Fruit fly (Drosophila melanogaster) whole organism, embryonic: ENCODE results near the gene CG17329.
A peak's percentile ranks its signal among the peaks of the same experiment; 100 is the strongest.

Experiments
- Atf-2 ChIP-seq: fragments of 200-800 bp; sonication (Bioruptor generic); optimal IDR thresholded peaks from 2 replicates; lab custom pipeline; 2016; ENCODE audit warnings: missing biosample characterization, missing genetic modification characterization
- Atf3 ChIP-seq: fragments of 200-800 bp; sonication (Bioruptor generic); optimal IDR thresholded peaks from 3 replicates; lab custom pipeline; 2016; ENCODE audit warnings: missing biosample characterization, missing genetic modification characterization
- Awh ChIP-seq: fragments of 200-800 bp; sonication (Bioruptor generic); IDR thresholded peaks from 2 replicates; pipeline ENCODE4, ENCODE4 v1.3.6; 2022; ENCODE audit warnings: missing biosample characterization, missing genetic modification characterization
- BEAF-32 ChIP-seq: fragments of 200-800 bp; sonication (Bioruptor generic); optimal IDR thresholded peaks from 3 replicates; lab custom pipeline; 2017; ENCODE audit warnings: missing biosample characterization, missing genetic modification characterization, mild to moderate bottlenecking, moderate library complexity, missing genetic modification reagents
- C15 ChIP-seq: fragments of 200-800 bp; sonication (Bioruptor generic); IDR thresholded peaks from 3 replicates; pipeline ENCODE4 v1.3.6; 2022; ENCODE audit warnings: missing biosample characterization, missing genetic modification characterization
- CG10209 ChIP-seq: fragments of 200-800 bp; sonication (Bioruptor generic); optimal IDR thresholded peaks from 3 replicates; lab custom pipeline; 2017; ENCODE audit warnings: missing biosample characterization, mild to moderate bottlenecking, missing genetic modification characterization, missing genetic modification reagents
- CG11085 ChIP-seq: fragments of 200-800 bp; sonication (Bioruptor generic); IDR thresholded peaks from 2 replicates; pipeline ENCODE4 v1.3.6; 2022; ENCODE audit warnings: missing biosample characterization, missing genetic modification characterization
- CG12299 ChIP-seq: fragments of 200-800 bp; sonication (Bioruptor generic); optimal IDR thresholded peaks from 2 replicates; lab custom pipeline; 2018; ENCODE audit warnings: missing biosample characterization, mild to moderate bottlenecking, missing genetic modification characterization
- CG12769 ChIP-seq: fragments of 200-800 bp; sonication (Bioruptor generic); optimal IDR thresholded peaks from 2 replicates; lab custom pipeline; 2019; ENCODE audit warnings: missing biosample characterization, mild to moderate bottlenecking, missing genetic modification characterization, moderate library complexity
- CG13123 ChIP-seq: fragments of 200-800 bp; sonication (Bioruptor generic); optimal IDR thresholded peaks from 2 replicates; lab custom pipeline; 2016; ENCODE audit warnings: missing biosample characterization, missing genetic modification characterization
- CG15269 ChIP-seq: fragments of 200-800 bp; sonication (Bioruptor generic); optimal IDR thresholded peaks from 2 replicates; lab custom pipeline; 2018; ENCODE audit warnings: missing biosample characterization, mild to moderate bottlenecking, missing genetic modification characterization, moderate library complexity
- CG15601 ChIP-seq: fragments of 200-800 bp; sonication (Bioruptor generic); optimal IDR thresholded peaks from 3 replicates; lab custom pipeline; 2019; ENCODE audit warnings: missing biosample characterization, mild to moderate bottlenecking, missing genetic modification characterization, moderate library complexity
- CG16863 ChIP-seq: fragments of 200-800 bp; sonication (Bioruptor generic); optimal IDR thresholded peaks from 3 replicates; lab custom pipeline; 2016; ENCODE audit warnings: missing biosample characterization, missing genetic modification characterization
- CG17186 ChIP-seq: fragments of 200-800 bp; sonication (Bioruptor generic); optimal IDR thresholded peaks from 3 replicates; lab custom pipeline; 2017; ENCODE audit warnings: missing biosample characterization, missing genetic modification reagents, missing genetic modification characterization
- CG30020 ChIP-seq: fragments of 200-800 bp; optimal IDR thresholded peaks from 2 replicates; lab custom pipeline; 2019; ENCODE audit warnings: missing biosample characterization, mild to moderate bottlenecking, missing genetic modification characterization, moderate library complexity
- CG3065 ChIP-seq: fragments of 200-800 bp; sonication (Bioruptor generic); optimal IDR thresholded peaks from 2 replicates; lab custom pipeline; 2016; ENCODE audit warnings: missing biosample characterization, missing genetic modification characterization
- CG3407 ChIP-seq: fragments of 200-800 bp; sonication (Bioruptor generic); optimal IDR thresholded peaks from 2 replicates; lab custom pipeline; 2018; ENCODE audit warnings: missing biosample characterization, mild to moderate bottlenecking, missing genetic modification characterization
- CG4360 ChIP-seq: fragments of 200-800 bp; sonication (Bioruptor generic); IDR thresholded peaks from 2 replicates; pipeline ENCODE4 v1.3.6; 2022; ENCODE audit warnings: missing biosample characterization, missing genetic modification characterization
- CG6765 ChIP-seq: fragments of 200-800 bp; sonication (Bioruptor generic); optimal IDR thresholded peaks from 3 replicates; lab custom pipeline; 2017; ENCODE audit warnings: missing biosample characterization, mild to moderate bottlenecking, missing genetic modification characterization
- CG6813 ChIP-seq: fragments of 200-800 bp; sonication (Bioruptor generic); optimal IDR thresholded peaks from 2 replicates; lab custom pipeline; 2017; ENCODE audit warnings: missing biosample characterization, missing genetic modification characterization, mild to moderate bottlenecking, moderate library complexity, missing genetic modification reagents
- CG7786 ChIP-seq: fragments of 200-800 bp; sonication (Bioruptor generic); optimal IDR thresholded peaks from 2 replicates; lab custom pipeline; 2016; ENCODE audit warnings: missing biosample characterization, missing genetic modification characterization
- CG7963 ChIP-seq: fragments of 200-800 bp; sonication (Bioruptor generic); IDR thresholded peaks from 3 replicates; pipeline ENCODE4 v1.3.6; 2022; ENCODE audit warnings: missing biosample characterization, missing genetic modification characterization; ENCODE audit not compliant: partially characterized antibody
- CG8924 ChIP-seq: fragments of 200-800 bp; optimal IDR thresholded peaks from 3 replicates; lab custom pipeline; 2019; ENCODE audit warnings: missing biosample characterization, mild to moderate bottlenecking, missing genetic modification characterization, moderate library complexity
- CTCF ChIP-seq: fragments of 200-800 bp; sonication (Bioruptor generic); optimal IDR thresholded peaks from 2 replicates; lab custom pipeline; 2017; ENCODE audit warnings: missing biosample characterization, mild to moderate bottlenecking, missing genetic modification characterization, moderate library complexity
- D ChIP-seq, 2 experiments: fragments of 200-800 bp in 1 of 2; fragments of >200 bp in 1 of 2; sonication (Bioruptor generic) in 1 of 2; optimal IDR thresholded peaks; 2 replicates in 1 of 2; 3 replicates in 1 of 2; lab custom pipeline; 2017; ENCODE audit warnings: mild to moderate bottlenecking in 1 of 2, missing biosample characterization in 1 of 2, missing genetic modification characterization in 1 of 2, missing genetic modification reagents in 1 of 2
- Dad ChIP-seq: fragments of 200-800 bp; sonication (Bioruptor generic); optimal IDR thresholded peaks from 3 replicates; lab custom pipeline; 2016; ENCODE audit warnings: missing biosample characterization, missing genetic modification characterization
- Hr51 ChIP-seq, 2 experiments: fragments of 200-800 bp; sonication (Bioruptor generic); optimal IDR thresholded peaks; 2 replicates in 1 of 2; 3 replicates in 1 of 2; lab custom pipeline; 2016 to 2018; ENCODE audit warnings: missing biosample characterization in 2 of 2, missing genetic modification characterization in 2 of 2, mild to moderate bottlenecking in 1 of 2, moderate library complexity in 1 of 2
- MESR4 ChIP-seq: fragments of 200-800 bp; sonication (Bioruptor generic); optimal IDR thresholded peaks from 2 replicates; lab custom pipeline; 2018; ENCODE audit warnings: missing biosample characterization, mild to moderate bottlenecking, missing genetic modification characterization, moderate library complexity
- Max ChIP-seq: fragments of 200-800 bp; sonication (Bioruptor generic); optimal IDR thresholded peaks from 2 replicates; lab custom pipeline; 2016; ENCODE audit warnings: missing biosample characterization, mild to moderate bottlenecking, missing genetic modification characterization
- NK7.1 ChIP-seq: fragments of 200-800 bp; sonication (Bioruptor generic); optimal IDR thresholded peaks from 3 replicates; lab custom pipeline; 2016; ENCODE audit warnings: missing biosample characterization, missing genetic modification characterization
- Pdp1 ChIP-seq, 2 experiments: fragments of 200-800 bp; sonication (Bioruptor generic); optimal IDR thresholded peaks; 3 replicates each; lab custom pipeline; 2016; ENCODE audit warnings: missing biosample characterization in 2 of 2, missing genetic modification characterization in 2 of 2, mild to moderate bottlenecking in 1 of 2, moderate library complexity in 1 of 2
- Side ChIP-seq: fragments of 200-800 bp; sonication (Bioruptor generic); optimal IDR thresholded peaks from 2 replicates; lab custom pipeline; 2016; ENCODE audit warnings: missing biosample characterization, missing genetic modification characterization
- TFAM ChIP-seq: fragments of 200-800 bp; sonication (Bioruptor generic); optimal IDR thresholded peaks from 2 replicates; lab custom pipeline; 2017; ENCODE audit warnings: missing biosample characterization, missing genetic modification characterization, inconsistent platforms
- bbx ChIP-seq: fragments of 200-800 bp; sonication (Bioruptor generic); IDR thresholded peaks from 2 replicates; pipeline ENCODE4 v1.3.6; 2022; ENCODE audit warnings: missing biosample characterization, missing genetic modification characterization; ENCODE audit not compliant: partially characterized antibody
- br ChIP-seq: fragments of >200 bp; optimal IDR thresholded peaks from 2 replicates; lab custom pipeline; 2017
- caup ChIP-seq: fragments of 200-800 bp; sonication (Bioruptor generic); optimal IDR thresholded peaks from 3 replicates; lab custom pipeline; 2017; ENCODE audit warnings: missing biosample characterization, mild to moderate bottlenecking, missing genetic modification characterization, moderate library complexity; ENCODE audit not compliant: severe bottlenecking
- cwo ChIP-seq: fragments of 200-800 bp; sonication (Bioruptor generic); optimal IDR thresholded peaks from 3 replicates; lab custom pipeline; 2017; ENCODE audit warnings: missing biosample characterization, missing genetic modification characterization, mild to moderate bottlenecking, moderate library complexity, missing genetic modification reagents
- ewg ChIP-seq: fragments of 200-800 bp; sonication (Bioruptor generic); optimal IDR thresholded peaks from 3 replicates; lab custom pipeline; 2017; ENCODE audit warnings: mild to moderate bottlenecking, missing biosample characterization, missing genetic modification reagents, missing genetic modification characterization
- exex ChIP-seq: fragments of 200-800 bp; sonication (Bioruptor generic); optimal IDR thresholded peaks from 4 replicates; lab custom pipeline; 2018; ENCODE audit warnings: missing biosample characterization, mild to moderate bottlenecking, missing genetic modification characterization, moderate library complexity
- fd96Cb ChIP-seq: fragments of 200-800 bp; sonication (Bioruptor generic); optimal IDR thresholded peaks from 2 replicates; lab custom pipeline; 2018; ENCODE audit warnings: missing biosample characterization, mild to moderate bottlenecking, missing genetic modification characterization, moderate library complexity
- hbn ChIP-seq: fragments of 200-800 bp; sonication (Bioruptor generic); IDR thresholded peaks from 2 replicates; pipeline ENCODE4 v1.3.6; 2022; ENCODE audit warnings: missing biosample characterization, missing genetic modification characterization; ENCODE audit not compliant: partially characterized antibody
- klu ChIP-seq: fragments of 200-800 bp; sonication (Bioruptor generic); IDR thresholded peaks from 2 replicates; pipeline ENCODE4 v1.3.6; 2022; ENCODE audit warnings: missing biosample characterization, missing genetic modification characterization
- lmd ChIP-seq: fragments of 200-800 bp; sonication (Bioruptor generic); IDR thresholded peaks from 2 replicates; pipeline ENCODE4 v1.3.6; 2022; ENCODE audit warnings: missing biosample characterization, missing genetic modification characterization
- mirr ChIP-seq: fragments of 200-800 bp; sonication (Bioruptor generic); optimal IDR thresholded peaks from 3 replicates; lab custom pipeline; 2018; ENCODE audit warnings: missing biosample characterization, mild to moderate bottlenecking, missing genetic modification characterization
- nau ChIP-seq: fragments of 200-800 bp; sonication (Bioruptor generic); optimal IDR thresholded peaks from 3 replicates; lab custom pipeline; 2017; ENCODE audit warnings: missing biosample characterization, mild to moderate bottlenecking, missing genetic modification characterization, missing genetic modification reagents
- odd ChIP-seq: fragments of 200-800 bp; sonication (Bioruptor generic); optimal IDR thresholded peaks from 2 replicates; lab custom pipeline; 2017; ENCODE audit warnings: missing biosample characterization, mild to moderate bottlenecking, missing genetic modification characterization
- phol ChIP-seq: fragments of 200-800 bp; sonication (Bioruptor generic); optimal IDR thresholded peaks from 3 replicates; lab custom pipeline; 2018; ENCODE audit warnings: missing biosample characterization, mild to moderate bottlenecking, missing genetic modification characterization, moderate library complexity
- slp2 ChIP-seq: fragments of 200-800 bp; sonication (Bioruptor generic); optimal IDR thresholded peaks from 2 replicates; lab custom pipeline; 2016; ENCODE audit warnings: missing biosample characterization, missing genetic modification characterization
- twi ChIP-seq: fragments of 200-800 bp; optimal IDR thresholded peaks from 2 replicates; lab custom pipeline; 2019; ENCODE audit warnings: missing biosample characterization, mild to moderate bottlenecking, missing genetic modification characterization, moderate library complexity
- vfl ChIP-seq: fragments of 200-800 bp; sonication (Bioruptor generic); optimal IDR thresholded peaks from 2 replicates; lab custom pipeline; 2016; ENCODE audit warnings: missing biosample characterization, missing genetic modification characterization
- yki ChIP-seq: fragments of >200 bp; optimal IDR thresholded peaks from 3 replicates; lab custom pipeline; 2018

The CG17329 gene

dm6 chr2L:16272730-16273129 lies 18.4 kb upstream of the CG17329 start (continued):
- TF ChIP-seq Atf-2 (no peak), CG15269 (no peak), vfl (no peak), Max (GFP tag; lab: Kevin White, UChicago) (peak; percentile 30), CG16863 (GFP tag; lab: Kevin White, UChicago) (no peak), CG6813 (peak; percentile 68), slp2 (GFP tag; lab: Kevin White, UChicago) (no peak), hbn (GFP tag; lab: Robert Waterston, UW) (no peak), CG12769 (tag; lab: Kevin White, UChicago) (peak; percentile 56), CG4360 (GFP tag; lab: Robert Waterston, UW) (peak; percentile 61; the same call in 1 of the 2 replicates), CG8924 (tag; lab: Kevin White, UChicago) (peak; percentile 36), MESR4 (GFP tag; lab: Kevin White, UChicago) (no peak), fd96Cb (tag; lab: Kevin White, UChicago) (no peak), CG10209 (GFP tag; lab: Kevin White, UChicago) (peak; percentile 11), yki (no peak), Atf3 (GFP tag; lab: Kevin White, UChicago) (no peak), Hr51 (GFP tag; optimal IDR thresholded peaks at IDR 0.05; lab: Kevin White, UChicago) (no peak), bbx (GFP tag; lab: Robert Waterston, UW) (no peak), odd (GFP tag; lab: Kevin White, UChicago) (peak; percentile 64), CG30020 (tag; lab: Kevin White, UChicago) (no peak), phol (tag; lab: Kevin White, UChicago) (no peak), CG12299 (tag; lab: Kevin White, UChicago) (peak; percentile 7), exex (tag; lab: Kevin White, UChicago) (peak; percentile 29), CG13123 (GFP tag; lab: Kevin White, UChicago) (no peak), Awh (GFP tag; lab: Robert Waterston, UW) (peak; percentile 65; the same call in 1 of the 2 replicates), C15 (no peak), CG17186 (GFP tag; lab: Kevin White, UChicago) (no peak), CTCF (GFP tag; lab: Kevin White, UChicago) (no peak), NK7.1 (no peak), br (lab: Kevin White, UChicago) (no peak), CG6765 (GFP tag; lab: Kevin White, UChicago) (no peak), Side (GFP tag; lab: Kevin White, UChicago) (no peak), ewg (GFP tag; lab: Kevin White, UChicago) (no peak), CG7786 (GFP tag; lab: Kevin White, UChicago) (no peak), CG3065 (GFP tag; lab: Kevin White, UChicago) (no peak), lmd (no peak), caup (GFP tag; lab: Kevin White, UChicago) (peak; percentile 46), BEAF-32 (no peak), CG7963 (GFP tag; lab: Robert Waterston, UW) (no peak), CG15601 (tag; lab: Kevin White, UChicago) (peak; percentile 64), klu (GFP tag; lab: Robert Waterston, UW) (no peak), TFAM (GFP tag; lab: Kevin White, UChicago) (no peak), CG11085 (GFP tag; lab: Robert Waterston, UW) (no peak), nau (GFP tag; lab: Kevin White, UChicago) (peak; percentile 75), CG3407 (GFP tag; lab: Kevin White, UChicago) (peak; percentile 56), mirr (GFP tag; lab: Kevin White, UChicago) (peak; percentile 56), Dad (GFP tag; lab: Kevin White, UChicago) (no peak), cwo (GFP tag; lab: Kevin White, UChicago) (peak; percentile 58), D (optimal IDR thresholded peaks at IDR 0.05; lab: Kevin White, UChicago) (no peak), D (GFP tag; optimal IDR thresholded peaks at IDR 0.05; lab: Kevin White, UChicago) (peak; percentile 15), Pdp1 (GFP tag; optimal IDR thresholded peaks at IDR 0.05; lab: Kevin White, UChicago) (peak in 1 of 2 experiments; percentile 30), twi (tag; lab: Kevin White, UChicago) (peak; percentile 27)
